Worm (Caenorhabditis elegans) whole organism, mixed stage, embryonic: ENCODE results near the gene col-116.
A peak's percentile ranks its signal among the peaks of the same experiment; 100 is the strongest.

Source experiments
- M03D4.4 ChIP-seq: sonication (generic microtip); optimal IDR thresholded peaks from 2 replicates; lab custom pipeline; 2017; ENCODE audit warnings: mild to moderate bottlenecking, missing genetic modification characterization, missing compliant biosample characterization
- bed-3 ChIP-seq: fragments of 200-800 bp; sonication (Bioruptor generic); optimal IDR thresholded peaks from 3 replicates; lab custom pipeline; 2018; ENCODE audit warnings: mild to moderate bottlenecking, missing genetic modification characterization, moderate library complexity, missing compliant biosample characterization
- blmp-1 ChIP-seq: fragments of 150-350 bp; optimal IDR thresholded peaks from 2 replicates; lab custom pipeline; 2014; ENCODE audit warnings: missing biosample characterization, missing genetic modification characterization
- ceh-39 ChIP-seq: fragments of 150-350 bp; optimal IDR thresholded peaks from 2 replicates; lab custom pipeline; 2014; ENCODE audit warnings: missing biosample characterization, missing genetic modification characterization
- ces-1 ChIP-seq: fragments of 150-350 bp; optimal IDR thresholded peaks from 2 replicates; lab custom pipeline; 2014; ENCODE audit warnings: missing biosample characterization, missing genetic modification reagents, missing genetic modification characterization
- cnd-1 ChIP-seq: fragments of 200-800 bp; sonication (Bioruptor generic); optimal IDR thresholded peaks from 2 replicates; lab custom pipeline; 2018; ENCODE audit warnings: mild to moderate bottlenecking, missing genetic modification characterization, missing compliant biosample characterization
- drap-1 ChIP-seq: fragments of 200-800 bp; sonication (Bioruptor generic); optimal IDR thresholded peaks from 3 replicates; lab custom pipeline; 2018; ENCODE audit warnings: mild to moderate bottlenecking, missing genetic modification characterization, missing compliant biosample characterization
- elt-1 ChIP-seq: sonication (generic microtip); optimal IDR thresholded peaks from 2 replicates; lab custom pipeline; 2017; ENCODE audit warnings: missing genetic modification characterization, mild to moderate bottlenecking, missing compliant biosample characterization, antibody characterized with exemption, moderate library complexity, borderline replicate concordance; ENCODE audit not compliant: insufficient read depth
- elt-3 ChIP-seq: fragments of 150-350 bp; optimal IDR thresholded peaks from 2 replicates; lab custom pipeline; 2014; ENCODE audit warnings: missing biosample characterization, missing genetic modification characterization
- flh-1 ChIP-seq: fragments of 200-800 bp; sonication (Bioruptor generic); optimal IDR thresholded peaks from 2 replicates; lab custom pipeline; 2018; ENCODE audit warnings: mild to moderate bottlenecking, missing genetic modification characterization, moderate library complexity, missing compliant biosample characterization
- ham-2 ChIP-seq: fragments of 200-800 bp; sonication (Bioruptor generic); optimal IDR thresholded peaks from 2 replicates; lab custom pipeline; 2018; ENCODE audit warnings: mild to moderate bottlenecking, missing genetic modification characterization, missing compliant biosample characterization
- lin-13 ChIP-seq: fragments of 150-350 bp; optimal IDR thresholded peaks from 2 replicates; lab custom pipeline; 2014; ENCODE audit warnings: missing biosample characterization, missing genetic modification characterization
- lin-32 ChIP-seq: fragments of 200-800 bp; sonication (Bioruptor generic); optimal IDR thresholded peaks from 2 replicates; lab custom pipeline; 2018; ENCODE audit warnings: mild to moderate bottlenecking, missing genetic modification characterization, missing compliant biosample characterization
- lsy-2 ChIP-seq: fragments of 150-350 bp; optimal IDR thresholded peaks from 2 replicates; lab custom pipeline; 2014; ENCODE audit warnings: missing biosample characterization, missing genetic modification characterization
- mab-5 ChIP-seq: fragments of 150-350 bp; optimal IDR thresholded peaks from 2 replicates; lab custom pipeline; 2014; ENCODE audit warnings: missing biosample characterization, missing genetic modification characterization
- mep-1 ChIP-seq: fragments of 150-350 bp; optimal IDR thresholded peaks from 2 replicates; lab custom pipeline; 2017; ENCODE audit warnings: missing biosample characterization, missing genetic modification reagents, missing genetic modification characterization, inconsistent platforms
- nhr-12 ChIP-seq: fragments of 150-350 bp; optimal IDR thresholded peaks from 2 replicates; lab custom pipeline; 2014; ENCODE audit warnings: missing biosample characterization, missing genetic modification characterization
- nhr-237 ChIP-seq: fragments of 150-350 bp; optimal IDR thresholded peaks from 2 replicates; lab custom pipeline; 2014; ENCODE audit warnings: missing biosample characterization, missing genetic modification characterization
- nhr-28 ChIP-seq: fragments of 150-350 bp; optimal IDR thresholded peaks from 2 replicates; lab custom pipeline; 2014; ENCODE audit warnings: missing biosample characterization, missing genetic modification characterization
- nhr-76 ChIP-seq: sonication (generic microtip); optimal IDR thresholded peaks from 2 replicates; lab custom pipeline; 2017; ENCODE audit warnings: missing biosample characterization, missing genetic modification characterization
- sem-2 ChIP-seq: fragments of 200-800 bp; sonication (Bioruptor generic); optimal IDR thresholded peaks from 2 replicates; lab custom pipeline; 2018; ENCODE audit warnings: mild to moderate bottlenecking, missing genetic modification characterization, missing compliant biosample characterization
- snpc-4 ChIP-seq: fragments of 150-350 bp; optimal IDR thresholded peaks from 2 replicates; lab custom pipeline; 2014; ENCODE audit warnings: missing biosample characterization, missing genetic modification characterization
- sptf-1 ChIP-seq: sonication (generic microtip); optimal IDR thresholded peaks from 2 replicates; lab custom pipeline; 2017; ENCODE audit warnings: mild to moderate bottlenecking, missing genetic modification characterization, moderate library complexity, missing compliant biosample characterization
- tbx-8 ChIP-seq: fragments of 200-800 bp; sonication (Bioruptor generic); optimal IDR thresholded peaks from 2 replicates; lab custom pipeline; 2018; ENCODE audit warnings: mild to moderate bottlenecking, missing genetic modification characterization, moderate library complexity, missing compliant biosample characterization
- unc-120 ChIP-seq: sonication (generic microtip); optimal IDR thresholded peaks from 2 replicates; lab custom pipeline; 2017; ENCODE audit warnings: missing genetic modification characterization, missing compliant biosample characterization; ENCODE audit not compliant: poor library complexity, severe bottlenecking
- unc-39 ChIP-seq: fragments of 150-350 bp; optimal IDR thresholded peaks from 2 replicates; lab custom pipeline; 2014; ENCODE audit warnings: missing biosample characterization, missing genetic modification characterization
- unc-62 ChIP-seq: fragments of 150-350 bp; optimal IDR thresholded peaks from 2 replicates; lab custom pipeline; 2014; ENCODE audit warnings: missing biosample characterization, missing genetic modification reagents, missing genetic modification characterization
- ztf-11 ChIP-seq: fragments of 150-350 bp; optimal IDR thresholded peaks from 2 replicates; lab custom pipeline; 2014; ENCODE audit warnings: missing biosample characterization, missing genetic modification characterization

col-116 gene

DNA sequence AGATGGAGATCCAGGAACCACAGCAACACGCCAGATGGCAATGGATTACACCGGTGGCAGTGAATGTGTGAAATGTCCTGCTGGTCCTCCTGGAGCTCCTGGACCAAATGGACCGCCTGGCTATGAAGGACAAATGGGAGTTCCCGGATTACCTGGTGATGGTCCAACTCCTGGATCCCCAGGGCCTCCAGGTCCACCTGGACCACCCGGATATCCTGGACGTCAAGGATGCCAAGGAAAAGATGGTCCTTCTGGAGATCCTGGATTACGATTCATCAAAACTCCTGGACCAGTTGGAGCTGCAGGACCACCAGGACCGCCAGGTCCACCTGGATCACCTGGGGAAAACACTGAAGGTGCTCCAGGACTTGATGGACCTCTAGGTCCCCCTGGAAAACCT, 1.6 kb downstream of the col-116 start:
- TF ChIP-seq drap-1 (GFP tag; lab: Kevin White, UChicago) (no peak), tbx-8 (GFP tag; lab: Kevin White, UChicago) (no peak), flh-1 (GFP tag; lab: Kevin White, UChicago) (no peak), ztf-11 (tag; lab: Kevin White, UChicago) (no peak), lsy-2 (tag; lab: Kevin White, UChicago) (no peak), unc-62 (GFP tag; lab: Kevin White, UChicago) (no peak), snpc-4 (tag; lab: Kevin White, UChicago) (no peak), nhr-12 (no peak), elt-3 (tag; lab: Kevin White, UChicago) (no peak), elt-1 (tag; lab: Kevin White, UChicago) (no peak)

DNA sequence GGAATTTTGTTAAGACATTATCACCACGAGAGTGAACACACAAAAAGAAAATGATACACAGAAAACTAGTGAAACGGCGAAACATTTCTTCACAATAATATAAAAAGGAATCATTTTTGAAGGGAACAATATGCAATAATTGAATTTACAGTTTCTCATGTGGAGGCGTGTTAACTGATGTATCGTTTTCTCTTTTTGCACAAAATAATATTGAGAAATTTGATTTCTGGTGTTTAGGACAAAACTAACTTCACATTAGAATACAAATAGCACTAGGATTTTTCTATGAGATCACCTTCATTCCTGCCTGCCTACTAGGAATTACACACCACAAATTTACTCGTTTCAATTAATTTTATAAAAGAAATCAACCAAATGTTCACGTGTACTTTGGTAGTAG, 2.8 kb downstream of the col-116 start, which contains the start of gene D2096.13:
D2096.13 (minus strand) TSS at position 101 of the 400 bp plus-strand sequence.
- TF ChIP-seq lin-13 (tag; lab: Kevin White, UChicago) (no peak), lsy-2 (tag; lab: Kevin White, UChicago) (no peak), unc-39 (tag; lab: Kevin White, UChicago) (no peak), drap-1 (GFP tag; lab: Kevin White, UChicago) (no peak), nhr-237 (tag; lab: Kevin White, UChicago) (no peak), ceh-39 (no peak)

ce11 chrIV:8359716-8360407, 4.2 kb downstream of the col-116 start, which contains the start of gene D2096.5:
Gene D2096.5 (minus strand): TSS chrIV:8359766.
- no peak for TF ChIP-seq nhr-28 (tag; lab: Kevin White, UChicago)
- no peak for TF ChIP-seq M03D4.4 (tag; lab: Kevin White, UChicago)
- peak; percentile 27 for TF ChIP-seq mep-1 (tag; lab: Kevin White, UChicago)
- TF ChIP-seq lin-13 (tag; lab: Kevin White, UChicago), result no peak
- TF ChIP-seq unc-39 (tag; lab: Kevin White, UChicago), result no peak
- TF ChIP-seq cnd-1 (tag; lab: Kevin White, UChicago), result no peak
- no peak for TF ChIP-seq blmp-1
- no peak for TF ChIP-seq mab-5 (tag; lab: Kevin White, UChicago)
- no peak for TF ChIP-seq lsy-2 (tag; lab: Kevin White, UChicago)
- no peak for TF ChIP-seq bed-3 (GFP tag; lab: Kevin White, UChicago)
- TF ChIP-seq ces-1, result peak; percentile 89
- TF ChIP-seq nhr-76 (tag; lab: Kevin White, UChicago), result no peak
- no peak for TF ChIP-seq lin-32
- peak; percentile 2 for TF ChIP-seq nhr-237 (tag; lab: Kevin White, UChicago)
- TF ChIP-seq sptf-1 (tag; lab: Kevin White, UChicago), result no peak
- no peak for TF ChIP-seq drap-1 (GFP tag; lab: Kevin White, UChicago)
- TF ChIP-seq elt-1 (tag; lab: Kevin White, UChicago), result no peak
- no peak for TF ChIP-seq elt-3 (tag; lab: Kevin White, UChicago)
- no peak for TF ChIP-seq unc-62 (GFP tag; lab: Kevin White, UChicago)
- no peak for TF ChIP-seq nhr-12
- TF ChIP-seq unc-120 (tag; lab: Kevin White, UChicago), result no peak
- TF ChIP-seq ham-2 (GFP tag; lab: Kevin White, UChicago), result no peak

DNA sequence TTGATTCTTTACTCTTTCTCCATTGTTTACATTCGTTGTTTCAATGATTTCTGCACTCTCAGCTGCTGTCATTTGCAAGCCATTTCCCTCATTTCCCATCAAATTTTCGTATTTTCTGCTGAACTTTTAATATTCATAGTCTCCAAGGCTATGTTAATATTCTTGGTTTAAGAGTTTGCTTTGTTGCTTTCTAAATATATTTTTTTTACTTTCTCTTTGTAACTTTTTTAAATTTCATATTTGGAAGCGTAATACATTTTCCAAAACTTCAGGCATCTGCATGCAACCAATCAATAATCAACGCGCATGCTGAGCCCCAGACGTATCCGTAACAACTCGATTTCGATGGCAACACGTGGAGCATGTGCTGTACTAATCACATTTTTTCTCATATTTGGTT, 5.1 kb downstream of the col-116 start, which contains the start of gene sqv-1:
sqv-1 (plus strand) TSS at position 301 of the 400 bp plus-strand sequence.
- TF ChIP-seq mab-5 (tag; lab: Kevin White, UChicago) (no peak), unc-62 (GFP tag; lab: Kevin White, UChicago) (no peak), ces-1 (no peak), lin-13 (tag; lab: Kevin White, UChicago) (no peak), sem-2 (GFP tag; lab: Kevin White, UChicago) (no peak)

DNA sequence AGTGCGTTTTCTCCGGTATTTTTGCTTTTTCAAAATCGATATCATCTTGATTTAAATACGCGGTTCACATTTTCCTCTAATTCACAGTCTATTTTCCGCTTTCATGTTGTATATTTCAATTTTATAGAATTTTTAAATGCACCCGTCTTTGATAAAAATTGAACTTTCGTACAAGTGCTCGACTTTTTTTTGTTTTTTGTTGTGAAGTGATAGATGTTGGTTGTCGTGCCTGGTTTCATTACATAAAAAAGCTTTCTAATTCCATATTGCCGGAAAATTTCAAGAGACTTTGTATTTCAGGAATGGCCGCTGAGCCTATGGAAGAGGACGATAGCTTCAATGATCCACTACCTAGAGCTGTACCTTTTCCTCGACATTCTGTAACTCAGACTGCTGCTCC, 7.5 kb downstream of the col-116 start, which contains the start of gene D2096.12:
D2096.12 (plus strand) TSS at position 301 of the 400 bp plus-strand sequence.
- no peak for TF ChIP-seq elt-1 (tag; lab: Kevin White, UChicago)
- TF ChIP-seq, all 35 proteins: peak for 0
